Worm (Caenorhabditis elegans) whole organism, dauer: ENCODE data around the gene C13C4.6.

Experiments
- unc-62 ChIP-seq: sonication (generic microtip); optimal IDR thresholded peaks from 2 replicates; lab custom pipeline; 2017; ENCODE audit warnings: missing biosample characterization, missing genetic modification reagents, missing genetic modification characterization

The C13C4.6 gene

DNA sequence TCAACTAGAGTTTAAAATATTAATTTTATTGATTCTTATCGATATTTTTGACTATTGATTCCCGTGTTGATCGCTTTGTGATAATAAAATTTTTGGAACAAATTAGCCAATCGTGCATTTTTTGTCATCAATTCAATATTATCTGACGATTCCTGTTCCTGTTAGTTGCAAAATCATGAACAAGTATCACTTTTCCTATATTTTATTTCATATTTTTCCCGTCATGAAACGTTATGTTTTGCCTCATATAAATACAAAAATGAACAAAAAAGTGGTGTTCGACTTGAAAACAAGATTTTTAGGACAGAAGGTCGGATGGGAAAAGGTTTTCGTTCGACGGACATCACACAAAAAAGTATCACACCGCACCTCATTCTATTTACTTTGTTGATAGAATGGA lies at the start of gene C13C4.6:
TSS of gene C13C4.6 (plus strand) at position 301 of the 400 bp plus-strand sequence.
- TF ChIP-seq unc-62 (GFP tag; lab: Kevin White, UChicago): no peak

- no peak for TF ChIP-seq unc-62 (GFP tag; lab: Kevin White, UChicago)
These were observed 46.5 kb upstream of the C13C4.6 start, which contains the start of gene R07B7.6 for ce11 chrV:12074886-12075285. TSS of gene R07B7.6 (minus strand) at chrV:12074986.

DNA sequence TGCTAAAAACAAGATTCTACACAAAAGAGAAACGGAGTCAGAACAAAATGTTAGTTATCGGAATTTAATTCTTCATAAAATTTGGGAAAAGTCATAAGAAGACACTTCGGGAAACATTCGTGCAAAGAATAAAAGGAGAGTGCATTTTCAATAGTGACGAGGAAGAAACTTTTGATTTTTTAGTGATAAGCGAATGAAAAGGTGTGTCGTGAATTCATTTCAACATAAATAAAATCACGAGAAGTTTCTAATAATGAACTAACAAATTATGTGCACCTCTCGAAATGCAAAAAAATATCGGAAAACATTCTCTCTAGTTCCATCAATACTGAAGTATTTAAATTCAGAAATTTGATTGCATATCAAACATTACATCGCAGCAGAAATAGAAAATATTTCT lies 45.4 kb upstream of the C13C4.6 start:
- TF ChIP-seq unc-62 (GFP tag; lab: Kevin White, UChicago): no peak

DNA sequence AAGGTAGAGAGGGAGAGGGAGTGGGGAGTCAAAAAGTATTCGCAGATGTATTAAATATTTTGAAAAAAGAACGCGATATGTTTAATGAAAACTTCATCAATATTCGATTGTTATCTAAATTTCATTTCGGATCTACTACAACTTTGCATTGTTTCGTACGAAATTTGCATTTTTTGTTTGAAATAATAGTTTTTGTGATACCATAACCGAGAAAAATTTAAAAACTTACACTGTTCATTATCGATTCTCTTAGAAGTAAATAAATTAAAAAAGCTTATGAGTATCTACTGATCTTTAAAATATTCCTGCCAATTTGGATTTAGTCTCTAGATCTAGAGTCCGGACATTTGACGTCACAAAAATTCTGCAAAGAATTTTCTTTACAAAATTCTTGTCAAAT lies 41.1 kb upstream of the C13C4.6 start, which contains the start of gene R07B7.9:
TSS of gene R07B7.9 (minus strand) at position 101 of the 400 bp plus-strand sequence.
- TF ChIP-seq unc-62 (GFP tag; lab: Kevin White, UChicago): no peak

ce11 chrV:12082932-12083331 lies 38.4 kb upstream of the C13C4.6 start, which contains the start of gene R07B7.10:
TSS of gene R07B7.10 (plus strand) at chrV:12083216.
- no peak for TF ChIP-seq unc-62 (GFP tag; lab: Kevin White, UChicago)

ce11 chrV:12084216-12084615 lies 37.2 kb upstream of the C13C4.6 start, which contains the start of gene R07B7.8:
TSS of gene R07B7.8 (minus strand) at chrV:12084316.
- TF ChIP-seq unc-62 (GFP tag; lab: Kevin White, UChicago): no peak

DNA sequence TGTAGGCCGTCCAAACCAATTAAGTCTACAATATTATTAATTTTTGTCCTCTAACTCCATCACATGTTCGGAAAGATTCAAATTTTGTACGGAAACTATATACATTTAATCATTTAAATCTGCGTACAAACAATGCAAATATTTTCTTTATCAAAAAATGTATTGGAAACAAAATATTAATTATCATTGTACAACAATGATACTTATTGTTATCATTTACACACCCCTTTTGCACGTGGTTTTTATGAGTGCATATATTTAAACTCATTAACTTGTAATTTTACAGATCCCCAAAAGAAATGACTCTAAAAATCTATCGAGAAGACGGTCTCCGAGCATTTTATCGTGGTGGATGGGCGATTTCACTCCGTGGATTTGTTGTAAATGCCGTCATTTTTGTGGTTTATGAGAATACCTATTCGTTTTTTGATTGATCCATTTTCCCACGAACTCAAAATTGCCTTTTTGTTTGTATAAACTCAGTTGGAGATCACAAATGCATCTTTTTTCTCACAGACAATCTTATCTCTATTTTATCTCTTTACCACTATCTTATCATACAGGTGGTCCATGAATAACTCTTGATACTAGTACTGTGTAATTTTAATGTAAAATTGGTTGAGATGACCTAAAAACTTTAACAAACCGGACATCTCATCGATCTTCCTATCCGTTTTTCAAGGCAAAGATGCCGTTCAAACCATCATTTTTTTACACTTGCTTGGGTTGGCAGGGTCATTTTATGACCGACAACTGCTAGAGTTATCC lies 35.3 kb upstream of the C13C4.6 start:
- TF ChIP-seq unc-62 (GFP tag; lab: Kevin White, UChicago): no peak

- no peak for TF ChIP-seq unc-62 (GFP tag; lab: Kevin White, UChicago)
These were observed 34.4 kb upstream of the C13C4.6 start, which contains the start of gene gana-1 for ce11 chrV:12086934-12087333. TSS of gene gana-1 (plus strand) at chrV:12087234.

DNA sequence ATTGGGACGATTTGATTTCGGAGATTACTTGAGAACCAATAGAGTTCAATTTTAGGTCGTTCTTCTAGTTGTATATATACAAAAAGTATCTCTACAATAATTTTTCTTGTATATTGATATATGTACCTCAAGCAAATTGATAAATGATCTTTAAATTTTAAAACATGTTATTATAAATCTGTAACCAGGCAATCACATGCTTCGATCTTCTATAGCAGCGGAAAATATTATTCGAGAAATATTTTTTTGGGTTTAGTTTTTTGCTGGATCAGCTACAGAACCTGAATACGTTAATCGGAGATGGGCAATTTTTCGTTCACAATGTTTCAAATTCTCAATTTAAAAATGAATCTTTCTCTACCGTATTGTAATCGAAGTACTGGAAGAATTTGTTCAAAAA lies 32.6 kb upstream of the C13C4.6 start, which contains the start of gene R07B7.12:
TSS of gene R07B7.12 (plus strand) at position 301 of the 400 bp plus-strand sequence.
- no peak for TF ChIP-seq unc-62 (GFP tag; lab: Kevin White, UChicago)

- no peak for TF ChIP-seq unc-62 (GFP tag; lab: Kevin White, UChicago)
These were observed 29.6 kb upstream of the C13C4.6 start, which contains the start of gene nhr-206 for ce11 chrV:12091759-12092158. TSS of gene nhr-206 (plus strand) at chrV:12092006.

- TF ChIP-seq unc-62 (GFP tag; lab: Kevin White, UChicago): no peak
These were observed 27.3 kb upstream of the C13C4.6 start, which contains the start of gene nhr-208 for ce11 chrV:12094030-12094429. TSS of gene nhr-208 (plus strand) at chrV:12094317.

ce11 chrV:12095865-12096264 lies 25.5 kb upstream of the C13C4.6 start, which contains the start of gene nhr-207:
TSS of gene nhr-207 (plus strand) at chrV:12096146.
- no peak for TF ChIP-seq unc-62 (GFP tag; lab: Kevin White, UChicago)

- TF ChIP-seq unc-62 (GFP tag; lab: Kevin White, UChicago): no peak
These were observed 23.3 kb upstream of the C13C4.6 start, which contains the start of gene nhr-209 for ce11 chrV:12098123-12098522. TSS of gene nhr-209 (plus strand) at chrV:12098149.

- TF ChIP-seq unc-62 (GFP tag; lab: Kevin White, UChicago): no peak
These were observed 20.5 kb upstream of the C13C4.6 start, which contains the start of gene nhr-154 for ce11 chrV:12100794-12101343. TSS of gene nhr-154 (plus strand) at chrV:12101293.

- no peak for TF ChIP-seq unc-62 (GFP tag; lab: Kevin White, UChicago)
These were observed 17.5 kb upstream of the C13C4.6 start, which contains the start of gene nhr-153 for ce11 chrV:12103920-12104319. TSS of gene nhr-153 (plus strand) at chrV:12104220.

ce11 chrV:12106841-12107240 lies 14.5 kb upstream of the C13C4.6 start, which contains the start of gene nhr-136:
TSS of gene nhr-136 (plus strand) at chrV:12107141.
- no peak for TF ChIP-seq unc-62 (GFP tag; lab: Kevin White, UChicago)
